Worm (Caenorhabditis elegans) whole organism, young adult: Measurements from ENCODE around the gene brf-1.

Source experiments
- K12H6.12 ChIP-seq: fragments of 200-800 bp; sonication (Bioruptor generic); optimal IDR thresholded peaks from 2 replicates; lab custom pipeline; 2018; ENCODE audit warnings: mild to moderate bottlenecking, missing genetic modification characterization, missing compliant biosample characterization
- ceh-100 ChIP-seq: fragments of 200-800 bp; sonication (Bioruptor generic); IDR thresholded peaks from 2 replicates; pipeline ENCODE4 v1.3.6; 2022; ENCODE audit warnings: missing genetic modification reagents, missing genetic modification characterization, missing compliant biosample characterization
- let-607 ChIP-seq, 2 experiments: fragments of 200-800 bp in 1 of 2; sonication (Bioruptor generic) in 1 of 2; sonication (generic microtip) in 1 of 2; optimal IDR thresholded peaks; 2 replicates each; lab custom pipeline; 2016 to 2018; ENCODE audit warnings: mild to moderate bottlenecking in 2 of 2, missing compliant biosample characterization in 2 of 2, missing genetic modification characterization in 2 of 2, moderate library complexity in 2 of 2, missing genotype in 1 of 2

The brf-1 gene

ce11 chrII:7357176-7357575 is 51.5 kb downstream of the brf-1 start:
- TF ChIP-seq K12H6.12 (tag; lab: Kevin White, UChicago) (no peak), let-607 (tag; optimal IDR thresholded peaks at IDR 0.05; lab: Kevin White, UChicago) (no peak), ceh-100 (no peak)
